Worm (Caenorhabditis elegans) whole organism, L1 larva: ENCODE measurements around the gene gsp-2.

Experiments used
- ama-1 ChIP-seq: fragments of 150-350 bp; optimal IDR thresholded peaks from 2 replicates; lab custom pipeline; 2014
- jun-1 ChIP-seq: fragments of 150-350 bp; optimal IDR thresholded peaks from 2 replicates; lab custom pipeline; 2014; ENCODE audit warnings: missing biosample characterization, missing genetic modification reagents, missing genetic modification characterization
- nhr-77 ChIP-seq: fragments of 150-350 bp; optimal IDR thresholded peaks from 2 replicates; lab custom pipeline; 2014; ENCODE audit warnings: missing biosample characterization, missing genetic modification characterization
- unc-130 ChIP-seq: fragments of 150-350 bp; optimal IDR thresholded peaks from 2 replicates; lab custom pipeline; 2017; ENCODE audit warnings: missing biosample characterization, missing genetic modification characterization, inconsistent platforms
- unc-86 ChIP-seq: sonication (generic microtip); optimal IDR thresholded peaks from 2 replicates; lab custom pipeline; 2016; ENCODE audit warnings: missing genetic modification characterization, missing compliant biosample characterization
- xbp-1 ChIP-seq: sonication (generic microtip); optimal IDR thresholded peaks from 2 replicates; lab custom pipeline; 2016; ENCODE audit warnings: missing genetic modification characterization, missing compliant biosample characterization

ce11 chrIII:7301668-7302067, 34.7 kb upstream of the gsp-2 start:
- TF ChIP-seq nhr-77 (tag; lab: Kevin White, UChicago) (no peak), ama-1 (lab: Kevin White, UChicago) (no peak), xbp-1 (tag; lab: Kevin White, UChicago) (no peak), jun-1 (tag; lab: Kevin White, UChicago) (no peak), unc-130 (tag; lab: Kevin White, UChicago) (no peak), unc-86 (tag; lab: Kevin White, UChicago) (no peak)
